Fruit fly (Drosophila melanogaster) whole organism, embryonic: ENCODE results near the gene fmt.
A peak's percentile ranks its signal among the peaks of the same experiment; 100 is the strongest.

Experiments used
- Atf3 ChIP-seq: fragments of 200-800 bp; sonication (Bioruptor generic); optimal IDR thresholded peaks from 3 replicates; lab custom pipeline; 2016; ENCODE audit warnings: missing biosample characterization, missing genetic modification characterization
- CG10654 ChIP-seq: fragments of 200-800 bp; sonication (Bioruptor generic); optimal IDR thresholded peaks from 2 replicates; lab custom pipeline; 2016; ENCODE audit warnings: missing biosample characterization, missing genetic modification characterization
- CG12219 ChIP-seq: fragments of 200-800 bp; sonication (Bioruptor generic); optimal IDR thresholded peaks from 3 replicates; lab custom pipeline; 2018; ENCODE audit warnings: missing biosample characterization, mild to moderate bottlenecking, missing genetic modification characterization
- CG13296 ChIP-seq: fragments of 200-800 bp; sonication (Bioruptor generic); optimal IDR thresholded peaks from 3 replicates; lab custom pipeline; 2018; ENCODE audit warnings: missing biosample characterization, mild to moderate bottlenecking, missing genetic modification characterization
- CG14965 ChIP-seq: fragments of 200-800 bp; sonication (Bioruptor generic); optimal IDR thresholded peaks from 2 replicates; lab custom pipeline; 2016; ENCODE audit warnings: missing biosample characterization, missing genetic modification characterization, borderline replicate concordance
- CG16813 ChIP-seq: fragments of 200-800 bp; sonication (Bioruptor generic); IDR thresholded peaks from 3 replicates; pipeline ENCODE4 v1.3.6; 2022; ENCODE audit warnings: missing biosample characterization, missing genetic modification characterization; ENCODE audit not compliant: partially characterized antibody
- CG1792 ChIP-seq: fragments of 200-800 bp; sonication (Bioruptor generic); optimal IDR thresholded peaks from 2 replicates; lab custom pipeline; 2016; ENCODE audit warnings: missing biosample characterization, missing genetic modification characterization
- CG18262 ChIP-seq: fragments of 200-800 bp; optimal IDR thresholded peaks from 3 replicates; lab custom pipeline; 2019; ENCODE audit warnings: missing biosample characterization, mild to moderate bottlenecking, missing genetic modification characterization, moderate library complexity
- CG2120 ChIP-seq: fragments of 200-800 bp; sonication (Bioruptor generic); optimal IDR thresholded peaks from 3 replicates; lab custom pipeline; 2016; ENCODE audit warnings: missing biosample characterization, missing genetic modification characterization
- CG32772 ChIP-seq: fragments of 200-800 bp; sonication (Bioruptor generic); IDR thresholded peaks from 2 replicates; pipeline ENCODE4 v1.3.6; 2022; ENCODE audit warnings: missing biosample characterization, missing genetic modification characterization
- CG33557 ChIP-seq: fragments of 200-800 bp; sonication (Bioruptor generic); optimal IDR thresholded peaks from 2 replicates; lab custom pipeline; 2019; ENCODE audit warnings: missing biosample characterization, mild to moderate bottlenecking, missing genetic modification characterization, moderate library complexity
- CG3847 ChIP-seq: fragments of 200-800 bp; sonication (Bioruptor generic); IDR thresholded peaks from 2 replicates; pipeline ENCODE4 v1.3.6; 2022; ENCODE audit warnings: missing biosample characterization, missing genetic modification characterization
- CG4820 ChIP-seq: fragments of 200-800 bp; sonication (Bioruptor generic); optimal IDR thresholded peaks from 3 replicates; lab custom pipeline; 2016; ENCODE audit warnings: missing biosample characterization, missing genetic modification characterization
- CG7271 ChIP-seq: fragments of 200-800 bp; sonication (Bioruptor generic); optimal IDR thresholded peaks from 2 replicates; lab custom pipeline; 2018; ENCODE audit warnings: missing biosample characterization, mild to moderate bottlenecking, missing genetic modification characterization, moderate library complexity
- CG7357 ChIP-seq: fragments of 200-800 bp; sonication (Bioruptor generic); IDR thresholded peaks from 3 replicates; pipeline ENCODE4 v1.3.6; 2022; ENCODE audit warnings: missing biosample characterization, missing genetic modification characterization
- CG7745 ChIP-seq: fragments of 200-800 bp; sonication (Bioruptor generic); optimal IDR thresholded peaks from 2 replicates; lab custom pipeline; 2018; ENCODE audit warnings: missing biosample characterization, mild to moderate bottlenecking, missing genetic modification characterization, moderate library complexity
- CG8478 ChIP-seq: fragments of >200 bp; optimal IDR thresholded peaks from 2 replicates; lab custom pipeline; 2018
- CoRest ChIP-seq: fragments of 200-800 bp; sonication (Bioruptor generic); optimal IDR thresholded peaks from 3 replicates; lab custom pipeline; 2018; ENCODE audit warnings: missing biosample characterization, mild to moderate bottlenecking, missing genetic modification characterization, moderate library complexity
- CrebB ChIP-seq: fragments of 200-800 bp; sonication (Bioruptor generic); optimal IDR thresholded peaks from 3 replicates; lab custom pipeline; 2018; ENCODE audit warnings: missing biosample characterization, mild to moderate bottlenecking, missing genetic modification characterization
- Deaf1 ChIP-seq: fragments of 200-800 bp; optimal IDR thresholded peaks from 3 replicates; lab custom pipeline; 2019; ENCODE audit warnings: missing biosample characterization, mild to moderate bottlenecking, missing genetic modification characterization, moderate library complexity
- Elba2 ChIP-seq: fragments of 200-800 bp; sonication (Bioruptor generic); optimal IDR thresholded peaks from 3 replicates; lab custom pipeline; 2016; ENCODE audit warnings: missing biosample characterization, missing genetic modification characterization
- H15 ChIP-seq: fragments of 200-800 bp; sonication (Bioruptor generic); IDR thresholded peaks from 3 replicates; pipeline ENCODE4 v1.3.6; 2022; ENCODE audit warnings: missing biosample characterization, missing genetic modification characterization
- H2.0 ChIP-seq: fragments of 200-800 bp; sonication (Bioruptor generic); IDR thresholded peaks from 2 replicates; pipeline ENCODE4 v1.3.6; 2022; ENCODE audit warnings: missing biosample characterization, missing genetic modification characterization
- Hey ChIP-seq: fragments of 200-800 bp; sonication (Bioruptor generic); optimal IDR thresholded peaks from 3 replicates; lab custom pipeline; 2018; ENCODE audit warnings: missing biosample characterization, mild to moderate bottlenecking, missing genetic modification characterization
- HmgD ChIP-seq: fragments of 200-800 bp; sonication (Bioruptor generic); optimal IDR thresholded peaks from 3 replicates; lab custom pipeline; 2016; ENCODE audit warnings: missing biosample characterization, missing genetic modification characterization
- Mad ChIP-seq: fragments of 200-800 bp; sonication (Bioruptor generic); optimal IDR thresholded peaks from 2 replicates; lab custom pipeline; 2016; ENCODE audit warnings: missing biosample characterization, missing genetic modification characterization
- Max ChIP-seq: fragments of 200-800 bp; sonication (Bioruptor generic); optimal IDR thresholded peaks from 2 replicates; lab custom pipeline; 2016; ENCODE audit warnings: missing biosample characterization, mild to moderate bottlenecking, missing genetic modification characterization
- Med ChIP-seq: fragments of 200-800 bp; sonication (Bioruptor generic); peaks from one replicate; lab custom pipeline; 2016; ENCODE audit warnings: missing biosample characterization, missing genetic modification characterization, mild to moderate bottlenecking, inconsistent platforms, moderate library complexity
- NC2α ChIP-seq: fragments of 200-800 bp; sonication (Bioruptor generic); optimal IDR thresholded peaks from 2 replicates; lab custom pipeline; 2016; ENCODE audit warnings: missing biosample characterization, missing genetic modification characterization
- NFAT ChIP-seq: fragments of 200-800 bp; sonication (Bioruptor generic); IDR thresholded peaks from 2 replicates; pipeline ENCODE4 v1.3.6; 2022; ENCODE audit warnings: missing biosample characterization, missing genetic modification characterization
- Pdp1 ChIP-seq, 2 experiments: fragments of 200-800 bp; sonication (Bioruptor generic); optimal IDR thresholded peaks; 3 replicates each; lab custom pipeline; 2016; ENCODE audit warnings: missing biosample characterization in 2 of 2, missing genetic modification characterization in 2 of 2, mild to moderate bottlenecking in 1 of 2, moderate library complexity in 1 of 2
- Sox100B ChIP-seq: fragments of 200-800 bp; sonication (Bioruptor generic); optimal IDR thresholded peaks from 3 replicates; lab custom pipeline; 2018; ENCODE audit warnings: missing biosample characterization, mild to moderate bottlenecking, missing genetic modification characterization
- Usf ChIP-seq: fragments of 200-800 bp; sonication (Bioruptor generic); optimal IDR thresholded peaks from 2 replicates; lab custom pipeline; 2017; ENCODE audit warnings: missing genotype, missing biosample characterization, missing genetic modification characterization
- Xrp1 ChIP-seq: fragments of 200-800 bp; sonication (Bioruptor generic); IDR thresholded peaks from 2 replicates; pipeline ENCODE4 v1.3.6; 2022; ENCODE audit warnings: missing biosample characterization, missing genetic modification characterization
- ac ChIP-seq: fragments of 200-800 bp; sonication (Bioruptor generic); optimal IDR thresholded peaks from 3 replicates; lab custom pipeline; 2017; ENCODE audit warnings: missing biosample characterization, mild to moderate bottlenecking, missing genetic modification characterization
- chif ChIP-seq, 2 experiments: fragments of 200-800 bp; sonication (Bioruptor generic); optimal IDR thresholded peaks; 3 replicates each; lab custom pipeline; 2016; ENCODE audit warnings: missing biosample characterization in 2 of 2, missing genetic modification characterization in 2 of 2
- en ChIP-seq: fragments of 200-800 bp; sonication (Bioruptor generic); optimal IDR thresholded peaks from 2 replicates; lab custom pipeline; 2016; ENCODE audit warnings: missing biosample characterization, missing genetic modification characterization
- fd3F ChIP-seq: fragments of 200-800 bp; sonication (Bioruptor generic); optimal IDR thresholded peaks from 2 replicates; lab custom pipeline; 2018; ENCODE audit warnings: missing biosample characterization, mild to moderate bottlenecking, missing genetic modification characterization, moderate library complexity
- gfzf ChIP-seq: fragments of 200-800 bp; sonication (Bioruptor generic); optimal IDR thresholded peaks from 2 replicates; lab custom pipeline; 2016; ENCODE audit warnings: missing biosample characterization, mild to moderate bottlenecking, missing genetic modification characterization, moderate library complexity
- gro ChIP-seq: fragments of 200-800 bp; sonication (Bioruptor generic); optimal IDR thresholded peaks from 2 replicates; lab custom pipeline; 2016; ENCODE audit warnings: missing biosample characterization, missing genetic modification characterization
- jumu ChIP-seq: fragments of 200-800 bp; sonication (Bioruptor generic); optimal IDR thresholded peaks from 3 replicates; lab custom pipeline; 2016; ENCODE audit warnings: missing biosample characterization, missing genetic modification characterization
- mirr ChIP-seq: fragments of 200-800 bp; sonication (Bioruptor generic); optimal IDR thresholded peaks from 3 replicates; lab custom pipeline; 2018; ENCODE audit warnings: missing biosample characterization, mild to moderate bottlenecking, missing genetic modification characterization
- mld ChIP-seq: fragments of 200-800 bp; sonication (Bioruptor generic); IDR thresholded peaks from 3 replicates; pipeline ENCODE4 v1.3.6; 2022; ENCODE audit warnings: missing biosample characterization, missing genetic modification characterization; ENCODE audit not compliant: partially characterized antibody
- pum ChIP-seq: fragments of 200-800 bp; sonication (Bioruptor generic); optimal IDR thresholded peaks from 2 replicates; lab custom pipeline; 2016; ENCODE audit warnings: missing biosample characterization, missing genetic modification characterization
- seq ChIP-seq: fragments of 200-800 bp; sonication (Bioruptor generic); IDR thresholded peaks from 2 replicates; pipeline ENCODE4 v1.3.6; 2022; ENCODE audit warnings: missing biosample characterization, missing genetic modification characterization
- shn ChIP-seq: fragments of 200-800 bp; sonication (Bioruptor generic); optimal IDR thresholded peaks from 3 replicates; lab custom pipeline; 2016; ENCODE audit warnings: missing biosample characterization, missing genetic modification characterization
- slp2 ChIP-seq: fragments of 200-800 bp; sonication (Bioruptor generic); optimal IDR thresholded peaks from 2 replicates; lab custom pipeline; 2016; ENCODE audit warnings: missing biosample characterization, missing genetic modification characterization
- sob ChIP-seq: fragments of 200-800 bp; sonication (Bioruptor generic); IDR thresholded peaks from 2 replicates; pipeline ENCODE4 v1.3.6; 2022; ENCODE audit warnings: missing biosample characterization, missing genetic modification characterization
- tio ChIP-seq: fragments of 200-800 bp; sonication (Bioruptor generic); optimal IDR thresholded peaks from 2 replicates; lab custom pipeline; 2017; ENCODE audit warnings: missing biosample characterization, missing genetic modification characterization, inconsistent platforms
- toy ChIP-seq: fragments of 200-800 bp; sonication (Bioruptor generic); IDR thresholded peaks from 2 replicates; pipeline ENCODE4 v1.3.6; 2022; ENCODE audit warnings: missing biosample characterization, missing genetic modification characterization
- z ChIP-seq: fragments of 200-800 bp; sonication (Bioruptor generic); IDR thresholded peaks from 3 replicates; pipeline ENCODE4 v1.3.6; 2022; ENCODE audit warnings: missing biosample characterization, missing genetic modification characterization

The fmt gene

dm6 chr3L:6184884-6185438, 11.3 kb upstream of the fmt start, which contains the start of the genes D19B and CG43293 (continued):
- TF ChIP-seq pum (GFP tag; lab: Kevin White, UChicago) (peak; percentile 80), CG8478 (peak; percentile 77), CG3847 (GFP tag; lab: Robert Waterston, UW) (peak; percentile 91), CG7745 (tag; lab: Kevin White, UChicago) (no peak), mld (GFP tag; lab: Robert Waterston, UW) (no peak), gro (peak; percentile 91), CG18262 (tag; lab: Kevin White, UChicago) (peak; percentile 85), sob (GFP tag; lab: Robert Waterston, UW) (peak; percentile 87), CG7271 (tag; lab: Kevin White, UChicago) (no peak), CG14965 (GFP tag; lab: Kevin White, UChicago) (no peak), CG33557 (GFP tag; lab: Kevin White, UChicago) (peak; percentile 38), Xrp1 (GFP tag; lab: Robert Waterston, UW) (peak; percentile 95), CoRest (tag; lab: Kevin White, UChicago) (peak; percentile 83), NC2α (GFP tag; lab: Kevin White, UChicago) (peak; percentile 45), mirr (GFP tag; lab: Kevin White, UChicago) (peak; percentile 79), CG12219 (peak; percentile 84), gfzf (GFP tag; lab: Kevin White, UChicago) (peak; percentile 21), z (GFP tag; lab: Robert Waterston, UW) (peak; percentile 68; the same call in 1 of the 3 replicates), CG7357 (GFP tag; lab: Robert Waterston, UW) (peak; percentile 54; the same call in 1 of the 3 replicates), en (GFP tag; lab: Kevin White, UChicago) (peak; percentile 33), CG32772 (peak; percentile 85), CG1792 (GFP tag; lab: Kevin White, UChicago) (peak; percentile 79), CG2120 (GFP tag; lab: Kevin White, UChicago) (peak; percentile 94), seq (GFP tag; lab: Robert Waterston, UW) (peak; percentile 78), Atf3 (GFP tag; lab: Kevin White, UChicago) (peak; percentile 77), tio (no peak), Deaf1 (peak; percentile 62), H15 (GFP tag; lab: Robert Waterston, UW) (peak; percentile 87), CG10654 (GFP tag; lab: Kevin White, UChicago) (peak; percentile 86), fd3F (GFP tag; lab: Kevin White, UChicago) (peak; percentile 81), H2.0 (GFP tag; lab: Robert Waterston, UW) (peak; percentile 93), Hey (tag; lab: Kevin White, UChicago) (peak; percentile 23), Elba2 (GFP tag; lab: Kevin White, UChicago) (peak; percentile 62), slp2 (GFP tag; lab: Kevin White, UChicago) (peak; percentile 72), Mad (peak; percentile 87), CrebB (tag; lab: Kevin White, UChicago) (peak; percentile 81), CG4820 (peak; percentile 69), jumu (peak; percentile 89), Usf (GFP tag; lab: Kevin White, UChicago) (peak; percentile 72), CG16813 (GFP tag; lab: Robert Waterston, UW) (peak; percentile 50; the same call in 2 of the 3 replicates), HmgD (peak; percentile 85), Med (GFP tag; lab: Kevin White, UChicago) (peak; percentile 99), NFAT (GFP tag; lab: Robert Waterston, UW) (peak; percentile 96), Max (peak; percentile 78), chif (GFP tag; optimal IDR thresholded peaks at IDR 0.05; lab: Kevin White, UChicago) (peak; percentile 80 to 87), Sox100B (peak; percentile 85), ac (GFP tag; lab: Kevin White, UChicago) (peak; percentile 28), toy (GFP tag; lab: Robert Waterston, UW) (0 out of 2 replicates have a peak, but pooled peaks have one; percentile 54), Pdp1 (GFP tag; optimal IDR thresholded peaks at IDR 0.05; lab: Kevin White, UChicago) (peak; percentile 82 to 87), CG13296 (peak; percentile 88), shn (GFP tag; lab: Kevin White, UChicago) (peak; percentile 85)
